Worm (Caenorhabditis elegans): ENCODE measurements around the gene prdx-3.
A peak's percentile ranks its signal among the peaks of the same experiment; 100 is the strongest.
"Not testable (repeated sequence)": the region's sequence is repeated elsewhere in the genome, so short reads cannot be mapped to it uniquely, and the experiment has no call there.

DNA sequence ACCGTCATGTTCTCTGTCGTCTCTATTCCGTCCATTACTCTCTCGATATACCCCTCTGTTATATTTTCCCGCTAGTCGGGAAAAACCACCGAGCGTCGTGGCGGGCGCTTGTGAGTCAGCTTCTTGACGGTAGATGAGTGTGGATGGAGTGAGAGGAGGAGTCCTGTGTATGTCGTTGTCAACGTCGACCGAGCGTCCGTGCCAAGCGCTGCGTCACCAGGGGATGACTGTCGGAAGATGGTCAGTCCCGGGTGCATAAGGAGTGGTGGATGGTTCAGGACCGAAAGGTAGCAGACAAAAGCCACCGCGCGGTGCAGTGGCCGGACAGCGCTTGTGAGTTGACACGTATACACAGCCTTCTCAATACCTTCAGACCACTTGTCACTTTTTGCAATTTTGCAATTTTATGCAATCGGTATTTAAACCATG, 37.8 kb upstream of the prdx-3 start:
- not testable (repeated sequence) for TF ChIP-seq nhr-12 (tag; optimal IDR thresholded peaks at IDR 0.05); snpc-4 (tag; optimal IDR thresholded peaks at IDR 0.05); unc-39 (tag; optimal IDR thresholded peaks at IDR 0.05); lin-13 (tag; optimal IDR thresholded peaks at IDR 0.05); unc-62 (GFP tag; optimal IDR thresholded peaks at IDR 0.05); pha-4 (tag; optimal IDR thresholded peaks at IDR 0.05); ces-1 (GFP tag; optimal IDR thresholded peaks at IDR 0.05)
- TF ChIP-seq unc-120 (tag; optimal IDR thresholded peaks at IDR 0.05; ENCODE audit: poor library complexity, severe bottlenecking) (peak; percentile 73), M03D4.4 (tag; optimal IDR thresholded peaks at IDR 0.05) (peak; percentile 68), lin-32 (GFP tag; optimal IDR thresholded peaks at IDR 0.05) (peak; percentile 32)
